Fruit fly (Drosophila melanogaster) whole organism, embryonic: ENCODE data around the gene CG7945.

Source experiments
- ATbp ChIP-seq: fragments of 200-800 bp; sonication (Bioruptor generic); optimal IDR thresholded peaks from 2 replicates; lab custom pipeline; 2017; ENCODE audit warnings: missing biosample characterization, mild to moderate bottlenecking, missing genetic modification characterization, missing genetic modification reagents
- CG10147 ChIP-seq: fragments of 200-800 bp; sonication (Bioruptor generic); optimal IDR thresholded peaks from 2 replicates; lab custom pipeline; 2019; ENCODE audit warnings: missing biosample characterization, mild to moderate bottlenecking, missing genetic modification characterization, moderate library complexity
- CG12071 ChIP-seq: fragments of 200-800 bp; sonication (Bioruptor generic); optimal IDR thresholded peaks from 3 replicates; lab custom pipeline; 2018; ENCODE audit warnings: missing biosample characterization, mild to moderate bottlenecking, missing genetic modification characterization
- CG1233 ChIP-seq: fragments of 200-800 bp; sonication (Bioruptor generic); optimal IDR thresholded peaks from 4 replicates; lab custom pipeline; 2018; ENCODE audit warnings: missing biosample characterization, mild to moderate bottlenecking, missing genetic modification characterization
- CG12659 ChIP-seq: fragments of 200-800 bp; sonication (Bioruptor generic); optimal IDR thresholded peaks from 3 replicates; lab custom pipeline; 2017; ENCODE audit warnings: mild to moderate bottlenecking, missing biosample characterization, missing genetic modification reagents, missing genetic modification characterization
- CG13624 ChIP-seq: fragments of 200-800 bp; sonication (Bioruptor generic); optimal IDR thresholded peaks from 2 replicates; lab custom pipeline; 2016; ENCODE audit warnings: missing biosample characterization, missing genetic modification characterization
- CG13775 ChIP-seq: fragments of 200-800 bp; sonication (Bioruptor generic); optimal IDR thresholded peaks from 3 replicates; lab custom pipeline; 2017; ENCODE audit warnings: missing biosample characterization, mild to moderate bottlenecking, missing genetic modification characterization
- CG13894 ChIP-seq: fragments of 200-800 bp; sonication (Bioruptor generic); optimal IDR thresholded peaks from 3 replicates; lab custom pipeline; 2018; ENCODE audit warnings: missing biosample characterization, mild to moderate bottlenecking, missing genetic modification characterization, moderate library complexity
- CG18764 ChIP-seq: fragments of 200-800 bp; sonication (Bioruptor generic); optimal IDR thresholded peaks from 3 replicates; lab custom pipeline; 2016; ENCODE audit warnings: missing biosample characterization, missing genetic modification characterization
- CG2875 ChIP-seq: fragments of 200-800 bp; sonication (Bioruptor generic); optimal IDR thresholded peaks from 2 replicates; lab custom pipeline; 2017; ENCODE audit warnings: missing biosample characterization, mild to moderate bottlenecking, missing genetic modification characterization, missing genetic modification reagents
- CG30431 ChIP-seq: fragments of 200-800 bp; sonication (Bioruptor generic); optimal IDR thresholded peaks from 2 replicates; lab custom pipeline; 2017; ENCODE audit warnings: missing biosample characterization, missing genetic modification characterization
- CG31224 ChIP-seq: fragments of 200-800 bp; sonication (Bioruptor generic); IDR thresholded peaks from 2 replicates; pipeline ENCODE4 v1.3.6; 2022; ENCODE audit warnings: missing biosample characterization, missing genetic modification characterization
- CG8290 ChIP-seq, 3 experiments: fragments of 200-800 bp; sonication (Bioruptor generic); optimal IDR thresholded peaks; 2 replicates each; lab custom pipeline; 2016 to 2019; ENCODE audit warnings: missing biosample characterization in 3 of 3, missing genetic modification characterization in 3 of 3, mild to moderate bottlenecking in 2 of 3, moderate library complexity in 1 of 3
- CG8388 ChIP-seq: fragments of 200-800 bp; sonication (Bioruptor generic); optimal IDR thresholded peaks from 2 replicates; lab custom pipeline; 2019; ENCODE audit warnings: missing biosample characterization, mild to moderate bottlenecking, missing genetic modification characterization, moderate library complexity
- CG9609 ChIP-seq: fragments of 200-800 bp; sonication (Bioruptor generic); optimal IDR thresholded peaks from 3 replicates; lab custom pipeline; 2016; ENCODE audit warnings: missing biosample characterization, missing genetic modification characterization
- CTCF ChIP-seq: fragments of 200-800 bp; sonication (Bioruptor generic); optimal IDR thresholded peaks from 2 replicates; lab custom pipeline; 2017; ENCODE audit warnings: missing biosample characterization, mild to moderate bottlenecking, missing genetic modification characterization, moderate library complexity
- CoRest ChIP-seq: fragments of 200-800 bp; sonication (Bioruptor generic); optimal IDR thresholded peaks from 3 replicates; lab custom pipeline; 2018; ENCODE audit warnings: missing biosample characterization, mild to moderate bottlenecking, missing genetic modification characterization, moderate library complexity
- D19A ChIP-seq: fragments of 200-800 bp; optimal IDR thresholded peaks from 3 replicates; lab custom pipeline; 2019; ENCODE audit warnings: missing biosample characterization, mild to moderate bottlenecking, missing genetic modification characterization, moderate library complexity
- Dad ChIP-seq: fragments of 200-800 bp; sonication (Bioruptor generic); optimal IDR thresholded peaks from 3 replicates; lab custom pipeline; 2016; ENCODE audit warnings: missing biosample characterization, missing genetic modification characterization
- Dll ChIP-seq: fragments of 200-800 bp; sonication (Bioruptor generic); IDR thresholded peaks from 4 replicates; pipeline ENCODE4 v1.3.6; 2022; ENCODE audit warnings: missing biosample characterization, missing genetic modification characterization; ENCODE audit not compliant: partially characterized antibody
- Ets97D ChIP-seq: fragments of 200-800 bp; sonication (Bioruptor generic); optimal IDR thresholded peaks from 3 replicates; lab custom pipeline; 2016; ENCODE audit warnings: missing biosample characterization, missing genetic modification characterization
- HLHmδ ChIP-seq: fragments of 200-800 bp; sonication (Bioruptor generic); optimal IDR thresholded peaks from 2 replicates; lab custom pipeline; 2018; ENCODE audit warnings: missing biosample characterization, mild to moderate bottlenecking, missing genetic modification characterization, moderate library complexity
- HmgZ ChIP-seq: fragments of 200-800 bp; sonication (Bioruptor generic); optimal IDR thresholded peaks from 2 replicates; lab custom pipeline; 2018; ENCODE audit warnings: missing biosample characterization, mild to moderate bottlenecking, missing genetic modification characterization
- Hmx ChIP-seq: fragments of 200-800 bp; sonication (Bioruptor generic); optimal IDR thresholded peaks from 2 replicates; lab custom pipeline; 2016; ENCODE audit warnings: missing biosample characterization, missing genetic modification characterization
- MESR4 ChIP-seq: fragments of 200-800 bp; sonication (Bioruptor generic); optimal IDR thresholded peaks from 2 replicates; lab custom pipeline; 2018; ENCODE audit warnings: missing biosample characterization, mild to moderate bottlenecking, missing genetic modification characterization, moderate library complexity
- Meics ChIP-seq: fragments of 200-800 bp; sonication (Bioruptor generic); optimal IDR thresholded peaks from 2 replicates; lab custom pipeline; 2017; ENCODE audit warnings: missing biosample characterization, mild to moderate bottlenecking, missing genetic modification characterization
- PHDP ChIP-seq: fragments of 200-800 bp; sonication (Bioruptor generic); optimal IDR thresholded peaks from 3 replicates; lab custom pipeline; 2018; ENCODE audit warnings: missing biosample characterization, mild to moderate bottlenecking, missing genetic modification characterization, moderate library complexity
- Poxn ChIP-seq: fragments of 200-800 bp; sonication (Bioruptor generic); IDR thresholded peaks from 2 replicates; pipeline ENCODE4 v1.3.6; 2022; ENCODE audit warnings: missing biosample characterization, missing genetic modification characterization
- Rfx ChIP-seq: fragments of 200-800 bp; sonication (Bioruptor generic); IDR thresholded peaks from 2 replicates; pipeline ENCODE4 v1.3.6; 2022; ENCODE audit warnings: missing biosample characterization, missing genetic modification characterization
- Scr ChIP-seq: fragments of 200-800 bp; sonication (Bioruptor generic); IDR thresholded peaks from 2 replicates; pipeline ENCODE4 v1.3.6; 2022; ENCODE audit warnings: missing biosample characterization, missing genetic modification characterization; ENCODE audit not compliant: partially characterized antibody
- Sin3A ChIP-seq: fragments of >200 bp; optimal IDR thresholded peaks from 2 replicates; lab custom pipeline; 2018
- Sox102F ChIP-seq: fragments of 200-800 bp; sonication (Bioruptor generic); optimal IDR thresholded peaks from 2 replicates; lab custom pipeline; 2018; ENCODE audit warnings: missing biosample characterization, mild to moderate bottlenecking, missing genetic modification characterization, moderate library complexity
- Usf ChIP-seq: fragments of 200-800 bp; sonication (Bioruptor generic); optimal IDR thresholded peaks from 2 replicates; lab custom pipeline; 2017; ENCODE audit warnings: missing genotype, missing biosample characterization, missing genetic modification characterization
- Xbp1 ChIP-seq: fragments of 200-800 bp; sonication (Bioruptor generic); optimal IDR thresholded peaks from 3 replicates; lab custom pipeline; 2016; ENCODE audit warnings: missing biosample characterization, mild to moderate bottlenecking, missing genetic modification characterization
- br ChIP-seq: fragments of >200 bp; optimal IDR thresholded peaks from 2 replicates; lab custom pipeline; 2017
- cas ChIP-seq: fragments of 200-800 bp; sonication (Bioruptor generic); IDR thresholded peaks from 2 replicates; pipeline ENCODE4 v1.3.6; 2022; ENCODE audit warnings: missing biosample characterization, missing genetic modification characterization
- chn ChIP-seq: fragments of 200-800 bp; sonication (Bioruptor generic); optimal IDR thresholded peaks from 2 replicates; lab custom pipeline; 2016; ENCODE audit warnings: missing biosample characterization, missing genetic modification characterization
- dan ChIP-seq: fragments of 200-800 bp; sonication (Bioruptor generic); IDR thresholded peaks from 2 replicates; pipeline ENCODE4 v1.3.6; 2022; ENCODE audit warnings: missing biosample characterization, missing genetic modification characterization
- danr ChIP-seq: fragments of 200-800 bp; sonication (Bioruptor generic); IDR thresholded peaks from 2 replicates; pipeline ENCODE4 v1.3.6; 2022; ENCODE audit warnings: missing biosample characterization, missing genetic modification characterization
- dati ChIP-seq: fragments of 200-800 bp; sonication (Bioruptor generic); IDR thresholded peaks from 2 replicates; pipeline ENCODE4 v1.3.6; 2022; ENCODE audit warnings: missing biosample characterization, missing genetic modification characterization
- dpn ChIP-seq, 2 experiments: fragments of 200-800 bp; sonication (Bioruptor generic); optimal IDR thresholded peaks; 3 replicates each; lab custom pipeline; 2016; ENCODE audit warnings: missing biosample characterization in 2 of 2, missing genetic modification characterization in 2 of 2
- ems ChIP-seq: fragments of 200-800 bp; sonication (Bioruptor generic); optimal IDR thresholded peaks from 3 replicates; lab custom pipeline; 2016; ENCODE audit warnings: missing biosample characterization, missing genetic modification characterization
- eyg ChIP-seq: fragments of 200-800 bp; sonication (Bioruptor generic); optimal IDR thresholded peaks from 3 replicates; lab custom pipeline; 2016; ENCODE audit warnings: missing biosample characterization, missing genetic modification characterization
- fru ChIP-seq: fragments of >200 bp; optimal IDR thresholded peaks from 2 replicates; lab custom pipeline; 2017
- h ChIP-seq: fragments of >200 bp; optimal IDR thresholded peaks from 2 replicates; lab custom pipeline; 2017
- inv ChIP-seq: fragments of 200-800 bp; sonication (Bioruptor generic); IDR thresholded peaks from 2 replicates; pipeline ENCODE4 v1.3.6; 2022; ENCODE audit warnings: missing biosample characterization, missing genetic modification characterization; ENCODE audit not compliant: partially characterized antibody
- jing ChIP-seq: fragments of 200-800 bp; sonication (Bioruptor generic); optimal IDR thresholded peaks from 2 replicates; lab custom pipeline; 2018; ENCODE audit warnings: missing biosample characterization, mild to moderate bottlenecking, missing genetic modification characterization
- knrl ChIP-seq: fragments of 200-800 bp; sonication (Bioruptor generic); IDR thresholded peaks from 3 replicates; pipeline ENCODE4 v1.3.6; 2022; ENCODE audit warnings: missing biosample characterization, missing genetic modification characterization; ENCODE audit not compliant: partially characterized antibody
- luna ChIP-seq: fragments of 200-800 bp; sonication (Bioruptor generic); optimal IDR thresholded peaks from 2 replicates; lab custom pipeline; 2016; ENCODE audit warnings: missing biosample characterization, missing genetic modification characterization
- tio ChIP-seq: fragments of 200-800 bp; sonication (Bioruptor generic); optimal IDR thresholded peaks from 2 replicates; lab custom pipeline; 2017; ENCODE audit warnings: missing biosample characterization, missing genetic modification characterization, inconsistent platforms
- toy ChIP-seq: fragments of 200-800 bp; sonication (Bioruptor generic); IDR thresholded peaks from 2 replicates; pipeline ENCODE4 v1.3.6; 2022; ENCODE audit warnings: missing biosample characterization, missing genetic modification characterization

CG7945 gene

dm6 chr3L:15532368-15533030 is 8.6 kb upstream of the CG7945 start (continued):
- TF ChIP-seq CoRest (tag; lab: Kevin White, UChicago) = peak; percentile 17
- TF ChIP-seq CG8290 (GFP tag; optimal IDR thresholded peaks at IDR 0.05; lab: Kevin White, UChicago) = no peak
- TF ChIP-seq CG8290 (tag; optimal IDR thresholded peaks at IDR 0.05; lab: Kevin White, UChicago) = peak in 1 of 2 experiments; percentile 26
- peak; percentile 19 for TF ChIP-seq CG1233 (GFP tag; lab: Kevin White, UChicago)
- peak; percentile 46 for TF ChIP-seq tio (GFP tag; lab: Kevin White, UChicago)
- TF ChIP-seq CG13624 (GFP tag; lab: Kevin White, UChicago) = no peak
- no peak for TF ChIP-seq Sin3A
- no peak for TF ChIP-seq CG12659
- no peak for TF ChIP-seq fru (lab: Kevin White, UChicago)
- no peak for TF ChIP-seq inv (GFP tag; lab: Robert Waterston, UW)
- TF ChIP-seq dati (GFP tag; lab: Robert Waterston, UW) = no peak
- no peak for TF ChIP-seq CG8388 (GFP tag; lab: Kevin White, UChicago)
- 0 out of 2 replicates have a peak, but pooled peaks have one; percentile 28 for TF ChIP-seq danr (GFP tag; lab: Robert Waterston, UW)
- no peak for TF ChIP-seq dpn (GFP tag; optimal IDR thresholded peaks at IDR 0.05; lab: Kevin White, UChicago)
- TF ChIP-seq PHDP (tag; lab: Kevin White, UChicago) = no peak
- TF ChIP-seq MESR4 (GFP tag; lab: Kevin White, UChicago) = no peak
- TF ChIP-seq cas (GFP tag; lab: Robert Waterston, UW) = no peak
- no peak for TF ChIP-seq ems
- no peak for TF ChIP-seq CTCF (GFP tag; lab: Kevin White, UChicago)
- no peak for TF ChIP-seq HLHmδ (GFP tag; lab: Kevin White, UChicago)
- TF ChIP-seq knrl (GFP tag; lab: Robert Waterston, UW) = no peak
- no peak for TF ChIP-seq h (lab: Kevin White, UChicago)
- no peak for TF ChIP-seq D19A (tag; lab: Kevin White, UChicago)
- no peak for TF ChIP-seq Poxn (GFP tag; lab: Robert Waterston, UW)
- TF ChIP-seq Hmx = no peak
- no peak for TF ChIP-seq Dll (GFP tag; lab: Robert Waterston, UW)
- no peak for TF ChIP-seq CG13894 (tag; lab: Kevin White, UChicago)
- TF ChIP-seq CG2875 (GFP tag; lab: Kevin White, UChicago) = no peak
- no peak for TF ChIP-seq Scr
- TF ChIP-seq CG9609 (GFP tag; lab: Kevin White, UChicago) = no peak
- TF ChIP-seq eyg (GFP tag; lab: Kevin White, UChicago) = peak; percentile 21
- TF ChIP-seq Xbp1 (GFP tag; lab: Kevin White, UChicago) = peak; percentile 3
- TF ChIP-seq Usf = no peak
- no peak for TF ChIP-seq ATbp (GFP tag; lab: Kevin White, UChicago)
- TF ChIP-seq CG12071 (GFP tag; lab: Kevin White, UChicago) = no peak
- peak; percentile 23; the same call in 1 of the 2 replicates for TF ChIP-seq Rfx (GFP tag; lab: Robert Waterston, UW)
- TF ChIP-seq luna = no peak
- TF ChIP-seq Ets97D (GFP tag; lab: Kevin White, UChicago) = no peak
- TF ChIP-seq CG13775 (GFP tag; lab: Kevin White, UChicago) = no peak
- no peak for TF ChIP-seq jing (GFP tag; lab: Kevin White, UChicago)
- TF ChIP-seq CG10147 = peak; percentile 32
- TF ChIP-seq dan (GFP tag; lab: Robert Waterston, UW) = no peak
- TF ChIP-seq CG18764 = no peak
- no peak for TF ChIP-seq Dad (GFP tag; lab: Kevin White, UChicago)
- no peak for TF ChIP-seq chn (GFP tag; lab: Kevin White, UChicago)
- no peak for TF ChIP-seq CG30431 (GFP tag; lab: Kevin White, UChicago)
- peak; percentile 2 for TF ChIP-seq HmgZ (tag; lab: Kevin White, UChicago)
- TF ChIP-seq br (lab: Kevin White, UChicago) = no peak
- TF ChIP-seq Meics (GFP tag; lab: Kevin White, UChicago) = peak; percentile 49
- TF ChIP-seq toy (GFP tag; lab: Robert Waterston, UW) = no peak
- TF ChIP-seq Sox102F (GFP tag; lab: Kevin White, UChicago) = peak; percentile 26
- no peak for TF ChIP-seq CG31224 (GFP tag; lab: Robert Waterston, UW)
